Worm (Caenorhabditis elegans) whole organism, L4 larva: ENCODE results near the gene sre-3.

Source experiments
- F44E2.7 ChIP-seq: fragments of 200-800 bp; sonication (Bioruptor generic); IDR thresholded peaks from 2 replicates; pipeline ENCODE4 v2.1.2; 2022; ENCODE audit warnings: missing genetic modification characterization, missing compliant biosample characterization
- R02D3.7 ChIP-seq: fragments of 150-350 bp; sonication (generic microtip); optimal IDR thresholded peaks from 3 replicates; lab custom pipeline; 2014; ENCODE audit warnings: missing biosample characterization, missing genetic modification characterization
- Y105C5A.15 ChIP-seq: fragments of 200-800 bp; sonication (Bioruptor generic); IDR thresholded peaks from 2 replicates; pipeline ENCODE4 v1.3.6; 2022; ENCODE audit warnings: missing genetic modification characterization, missing compliant biosample characterization
- Y5F2A.4 ChIP-seq: fragments of 200-800 bp; sonication (Bioruptor generic); optimal IDR thresholded peaks from 2 replicates; lab custom pipeline; 2018; ENCODE audit warnings: mild to moderate bottlenecking, missing genetic modification characterization, missing compliant biosample characterization
- Y75B8A.6 ChIP-seq: fragments of 200-800 bp; sonication (Bioruptor generic); IDR thresholded peaks from 2 replicates; pipeline ENCODE4 v1.3.6; 2022; ENCODE audit warnings: missing genetic modification reagents, missing genetic modification characterization, missing compliant biosample characterization
- aly-2 ChIP-seq: sonication (generic microtip); optimal IDR thresholded peaks from 2 replicates; lab custom pipeline; 2018; ENCODE audit warnings: missing biosample characterization, missing genetic modification characterization
- ama-1 ChIP-seq: fragments of 150-350 bp; optimal IDR thresholded peaks from 2 replicates; lab custom pipeline; 2014; ENCODE audit warnings: inconsistent platforms, mixed read lengths
- ceh-20 ChIP-seq: fragments of 200-800 bp; sonication (Bioruptor generic); IDR thresholded peaks from 2 replicates; pipeline ENCODE4 v1.3.6; 2022; ENCODE audit warnings: missing genetic modification reagents, missing genetic modification characterization, missing compliant biosample characterization
- ceh-62 ChIP-seq: sonication (generic microtip); optimal IDR thresholded peaks from 2 replicates; lab custom pipeline; 2017; ENCODE audit warnings: missing biosample characterization, missing genetic modification characterization
- daf-12 ChIP-seq: fragments of 150-350 bp; optimal IDR thresholded peaks from 2 replicates; lab custom pipeline; 2014; ENCODE audit warnings: missing biosample characterization, missing genetic modification reagents, missing genetic modification characterization
- daf-16 ChIP-seq, 3 experiments: sonication (generic microtip); optimal IDR thresholded peaks; 2 replicates each; lab custom pipeline; 2016 to 2017; ENCODE audit warnings: missing genetic modification characterization in 3 of 3, missing genetic modification reagents in 3 of 3, mild to moderate bottlenecking in 2 of 3, missing compliant biosample characterization in 2 of 3, missing biosample characterization in 1 of 3, moderate library complexity in 1 of 3
- daf-19 ChIP-seq: fragments of 200-800 bp; sonication (Bioruptor generic); conservative IDR thresholded peaks from 2 replicates; pipeline ENCODE4 v1.3.6; 2022; ENCODE audit warnings: missing genetic modification characterization, missing compliant biosample characterization
- daf-8 ChIP-seq: fragments of 200-800 bp; sonication (Bioruptor generic); IDR thresholded peaks from 2 replicates; pipeline ENCODE4 v1.3.6; 2022; ENCODE audit warnings: missing genetic modification characterization, missing compliant biosample characterization
- dmd-8 ChIP-seq: fragments of 200-800 bp; sonication (Bioruptor generic); IDR thresholded peaks from 2 replicates; pipeline ENCODE4 v1.3.6; 2022; ENCODE audit warnings: missing genetic modification characterization, missing compliant biosample characterization
- dmd-9 ChIP-seq: fragments of 200-800 bp; sonication (Bioruptor generic); IDR thresholded peaks from 2 replicates; pipeline ENCODE4 v1.3.6; 2022; ENCODE audit warnings: missing genetic modification reagents, missing genetic modification characterization, missing compliant biosample characterization
- dpl-1 ChIP-seq: fragments of 150-350 bp; optimal IDR thresholded peaks from 2 replicates; lab custom pipeline; 2014; ENCODE audit warnings: missing biosample characterization, missing genetic modification reagents, missing genetic modification characterization
- gei-8 ChIP-seq: fragments of 200-800 bp; sonication (Bioruptor generic); optimal IDR thresholded peaks from 2 replicates; lab custom pipeline; 2018; ENCODE audit warnings: mild to moderate bottlenecking, missing genetic modification characterization, missing compliant biosample characterization
- hif-1 ChIP-seq, 2 experiments: sonication (generic microtip); optimal IDR thresholded peaks; 2 replicates each; lab custom pipeline; 2016 to 2017; ENCODE audit warnings: missing compliant biosample characterization in 2 of 2, missing genetic modification characterization in 2 of 2, missing genetic modification reagents in 2 of 2, missing genotype in 2 of 2, mild to moderate bottlenecking in 1 of 2
- hlh-11 ChIP-seq: fragments of 200-800 bp; sonication (Bioruptor generic); optimal IDR thresholded peaks from 2 replicates; lab custom pipeline; 2018; ENCODE audit warnings: mild to moderate bottlenecking, missing genetic modification characterization, missing compliant biosample characterization
- jun-1 ChIP-seq: fragments of 150-350 bp; optimal IDR thresholded peaks from 2 replicates; lab custom pipeline; 2014; ENCODE audit warnings: missing biosample characterization, missing genetic modification reagents, missing genetic modification characterization
- mdl-1 ChIP-seq, 2 experiments: fragments of 150-350 bp in 1 of 2; sonication (generic microtip) in 1 of 2; optimal IDR thresholded peaks; 2 replicates each; lab custom pipeline; 2014 to 2017; ENCODE audit warnings: missing biosample characterization in 2 of 2, missing genetic modification characterization in 2 of 2
- mep-1 ChIP-seq: fragments of 150-350 bp; sonication (generic microtip); optimal IDR thresholded peaks from 3 replicates; lab custom pipeline; 2014; ENCODE audit warnings: missing biosample characterization, missing genetic modification characterization
- mxl-2 ChIP-seq: fragments of 200-800 bp; sonication (Bioruptor generic); conservative IDR thresholded peaks from 2 replicates; pipeline ENCODE4 v1.3.6; 2022; ENCODE audit warnings: missing genetic modification reagents, missing genetic modification characterization, missing compliant biosample characterization
- nhr-102 ChIP-seq: sonication (generic microtip); optimal IDR thresholded peaks from 2 replicates; lab custom pipeline; 2016; ENCODE audit warnings: mild to moderate bottlenecking, missing genetic modification characterization, moderate library complexity, missing compliant biosample characterization
- nhr-111 ChIP-seq: fragments of 200-800 bp; sonication (Bioruptor generic); optimal IDR thresholded peaks from 2 replicates; lab custom pipeline; 2018; ENCODE audit warnings: mild to moderate bottlenecking, missing genetic modification characterization, missing compliant biosample characterization
- nhr-237 ChIP-seq: sonication (generic microtip); optimal IDR thresholded peaks from 2 replicates; lab custom pipeline; 2017; ENCODE audit warnings: missing biosample characterization, missing genetic modification characterization
- nhr-25 ChIP-seq: sonication (generic microtip); optimal IDR thresholded peaks from 2 replicates; lab custom pipeline; 2017; ENCODE audit warnings: missing genetic modification characterization, mild to moderate bottlenecking, missing compliant biosample characterization, antibody characterized with exemption, moderate library complexity, borderline replicate concordance; ENCODE audit not compliant: insufficient read depth
- nhr-28 ChIP-seq: fragments of 150-350 bp; optimal IDR thresholded peaks from 2 replicates; lab custom pipeline; 2014; ENCODE audit warnings: missing biosample characterization, missing genetic modification characterization
- nhr-42 ChIP-seq: fragments of 200-800 bp; sonication (Bioruptor generic); IDR thresholded peaks from 2 replicates; pipeline ENCODE4 v1.3.6; 2022; ENCODE audit warnings: missing genetic modification characterization, missing compliant biosample characterization
- nhr-48 ChIP-seq: sonication (generic microtip); optimal IDR thresholded peaks from 2 replicates; lab custom pipeline; 2016; ENCODE audit warnings: mild to moderate bottlenecking, missing genetic modification characterization, missing compliant biosample characterization
- pha-4 ChIP-seq, 2 experiments: fragments of 150-350 bp in 1 of 2; fragments of 200-800 bp in 1 of 2; sonication (Bioruptor generic) in 1 of 2; IDR thresholded peaks in 1 of 2; optimal IDR thresholded peaks in 1 of 2; 2 replicates each; pipeline versions ENCODE4 v1.3.6 to Lab custom; 2014 to 2022; ENCODE audit warnings: missing genetic modification characterization in 2 of 2, missing genetic modification reagents in 2 of 2, missing biosample characterization in 1 of 2, missing compliant biosample characterization in 1 of 2
- rbr-2 ChIP-seq: sonication (generic microtip); optimal IDR thresholded peaks from 2 replicates; lab custom pipeline; 2016; ENCODE audit warnings: missing genotype, missing genetic modification characterization, missing compliant biosample characterization
- saeg-2 ChIP-seq: fragments of 200-800 bp; sonication (Bioruptor generic); IDR thresholded peaks from 2 replicates; pipeline ENCODE4 v1.3.6; 2022; ENCODE audit warnings: missing genetic modification reagents, missing genetic modification characterization, missing compliant biosample characterization
- sdz-12 ChIP-seq: fragments of 200-800 bp; sonication (Bioruptor generic); optimal IDR thresholded peaks from 2 replicates; lab custom pipeline; 2018; ENCODE audit warnings: mild to moderate bottlenecking, missing genetic modification characterization, missing compliant biosample characterization
- snpc-1.2 ChIP-seq: fragments of 200-800 bp; sonication (Bioruptor generic); IDR thresholded peaks from 2 replicates; pipeline ENCODE4 v1.3.6; 2022; ENCODE audit warnings: missing genetic modification reagents, missing genetic modification characterization, missing compliant biosample characterization
- snpc-4 ChIP-seq: fragments of 150-350 bp; optimal IDR thresholded peaks from 2 replicates; lab custom pipeline; 2014; ENCODE audit warnings: missing biosample characterization, missing genetic modification characterization
- spr-1 ChIP-seq: sonication (generic microtip); optimal IDR thresholded peaks from 2 replicates; lab custom pipeline; 2016; ENCODE audit warnings: mild to moderate bottlenecking, missing genetic modification characterization, missing compliant biosample characterization
- spr-3 ChIP-seq: fragments of 200-800 bp; sonication (Bioruptor generic); optimal IDR thresholded peaks from 2 replicates; lab custom pipeline; 2018; ENCODE audit warnings: mild to moderate bottlenecking, missing genetic modification characterization, missing compliant biosample characterization
- unc-39 ChIP-seq: sonication (generic microtip); optimal IDR thresholded peaks from 2 replicates; lab custom pipeline; 2017; ENCODE audit warnings: missing biosample characterization, missing genetic modification characterization
- unc-62 ChIP-seq, 3 experiments: fragments of 150-350 bp in 1 of 3; sonication (generic microtip); optimal IDR thresholded peaks in 2 of 3; peaks in 1 of 3; 1 replicate in 1 of 3; 2 replicates in 2 of 3; lab custom pipeline; 2014 to 2017; ENCODE audit warnings: missing biosample characterization in 3 of 3, missing genetic modification characterization in 3 of 3, missing genetic modification reagents in 3 of 3, missing genotype in 1 of 3
- vab-7 ChIP-seq: fragments of 200-800 bp; sonication (Bioruptor generic); IDR thresholded peaks from 2 replicates; pipeline ENCODE4 v1.3.6; 2022; ENCODE audit warnings: missing genetic modification reagents, missing genetic modification characterization, missing compliant biosample characterization
- zag-1 ChIP-seq: fragments of 150-350 bp; optimal IDR thresholded peaks from 2 replicates; lab custom pipeline; 2014; ENCODE audit warnings: missing biosample characterization, missing genetic modification characterization

Gene sre-3

DNA sequence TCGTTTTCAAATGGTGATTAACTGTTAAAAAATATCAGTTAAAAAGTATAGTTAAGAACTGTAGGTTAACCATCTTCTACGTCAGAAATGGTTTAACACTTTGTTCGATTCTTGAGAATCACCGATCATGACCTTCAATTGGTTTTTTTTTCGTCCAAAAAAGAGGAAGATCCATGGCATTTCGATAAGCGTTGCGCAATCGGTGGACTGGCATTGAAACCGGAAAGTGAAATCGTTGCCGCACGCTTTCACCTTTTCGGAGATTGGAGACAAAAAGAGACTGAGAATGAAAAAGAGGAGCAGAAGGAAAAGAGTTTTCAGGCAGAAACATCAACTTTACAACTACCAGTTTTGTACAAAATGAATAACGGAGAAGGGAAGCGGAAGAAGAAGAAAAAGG, 19.7 kb downstream of the sre-3 start (continued):
- no peak for TF ChIP-seq Y75B8A.6 (GFP tag; lab: Robert Waterston, UW)
- TF ChIP-seq rbr-2 (tag; lab: Kevin White, UChicago), result no peak
- TF ChIP-seq dmd-8, result no peak
- no peak for TF ChIP-seq F44E2.7 (GFP tag; lab: Robert Waterston, UW)

DNA sequence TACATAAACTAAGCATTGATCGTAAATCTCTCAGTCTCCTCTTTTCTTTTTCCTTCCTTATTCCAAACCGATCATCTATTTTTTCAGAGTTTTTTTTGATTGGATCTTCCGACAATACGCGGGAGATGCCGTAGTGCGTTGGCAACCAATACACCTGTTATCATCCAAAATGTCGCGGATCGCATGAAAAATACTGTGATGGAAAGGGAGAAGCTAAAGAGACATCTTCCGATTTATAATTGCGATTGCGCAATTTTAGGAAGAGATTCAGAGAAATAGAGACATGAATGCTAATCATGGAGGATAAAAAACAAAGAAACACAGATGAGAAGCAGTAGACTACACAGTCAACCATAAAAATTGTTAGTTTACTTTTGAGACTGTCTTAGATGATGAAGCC, 20.9 kb downstream of the sre-3 start:
- peak; percentile 15 for TF ChIP-seq spr-1 (tag; lab: Kevin White, UChicago)
- TF ChIP-seq ama-1 (lab: Kevin White, UChicago), result no peak
- TF ChIP-seq hlh-11 (tag; lab: Kevin White, UChicago), result peak; percentile 48
- TF ChIP-seq nhr-48 (tag; lab: Kevin White, UChicago), result peak; percentile 65

DNA sequence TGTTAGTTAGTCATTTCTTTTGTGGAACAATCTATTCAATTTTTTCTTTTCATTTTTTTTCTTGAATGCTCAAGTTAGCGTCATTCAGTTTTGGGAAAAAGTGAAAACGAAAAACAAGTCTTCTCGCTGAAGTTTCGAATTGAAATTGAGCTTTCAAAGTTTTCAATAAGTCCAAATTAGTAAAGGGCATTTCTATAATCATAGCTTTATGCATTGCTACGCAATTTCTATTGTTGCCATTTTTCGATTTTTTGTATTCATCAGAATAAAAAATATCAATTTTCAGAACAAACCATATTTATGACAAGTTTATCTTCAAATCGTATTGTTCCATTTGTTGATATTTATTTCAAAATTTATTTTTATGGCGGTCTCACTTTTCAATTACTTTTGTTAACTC, 22.6 kb downstream of the sre-3 start, which contains the start of gene srd-55:
TSS of gene srd-55 (plus strand) at position 301 of the 400 bp plus-strand sequence.
- TF ChIP-seq nhr-102 (tag; lab: Kevin White, UChicago), result no peak
- TF ChIP-seq vab-7 (GFP tag; lab: Robert Waterston, UW), result no peak
- TF ChIP-seq jun-1 (tag; lab: Kevin White, UChicago), result no peak
- TF ChIP-seq unc-39, result no peak
- TF ChIP-seq spr-3 (GFP tag; lab: Kevin White, UChicago), result no peak
- TF ChIP-seq mep-1, result no peak
- no peak for TF ChIP-seq dmd-9 (GFP tag; lab: Robert Waterston, UW)
- TF ChIP-seq, all 104 proteins: peak for 0

DNA sequence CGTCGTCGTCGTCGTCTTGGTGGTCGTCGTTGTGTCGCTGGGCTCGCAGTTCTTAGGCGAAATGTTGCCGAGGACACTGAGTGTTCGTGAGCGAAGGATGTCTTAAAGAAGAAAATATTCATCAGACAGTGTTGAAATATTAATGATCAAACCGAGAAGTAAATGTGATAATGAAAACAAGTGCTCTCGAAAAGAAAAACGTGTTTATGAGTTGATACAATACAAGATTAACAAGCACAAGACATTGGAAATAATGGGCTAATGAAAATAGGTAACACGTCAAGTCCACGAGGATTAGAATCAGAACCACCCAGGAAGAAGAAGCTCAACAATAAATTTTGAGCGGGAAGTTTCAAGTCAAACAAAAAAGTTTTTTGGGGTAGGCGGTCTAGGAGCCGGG, 26.4 kb downstream of the sre-3 start, which contains the start of gene K02A2.5:
TSS of gene K02A2.5 (minus strand) at position 101 of the 400 bp plus-strand sequence.
- TF ChIP-seq nhr-111 (GFP tag; lab: Kevin White, UChicago) (no peak), spr-3 (GFP tag; lab: Kevin White, UChicago) (no peak), hif-1 (tag; optimal IDR thresholded peaks at IDR 0.05; lab: Kevin White, UChicago) (no peak), sdz-12 (no peak), nhr-25 (no peak), nhr-42 (no peak), snpc-1.2 (GFP tag; lab: Robert Waterston, UW) (no peak), daf-12 (no peak), daf-8 (GFP tag; lab: Robert Waterston, UW) (no peak), Y105C5A.15 (GFP tag; lab: Robert Waterston, UW) (no peak), daf-16 (GFP tag; optimal IDR thresholded peaks at IDR 0.05; lab: Kevin White, UChicago) (no peak), daf-16 (tag; optimal IDR thresholded peaks at IDR 0.05; lab: Kevin White, UChicago) (no peak), nhr-237 (tag; lab: Kevin White, UChicago) (no peak), R02D3.7 (tag; lab: Kevin White, UChicago) (no peak)
- TF ChIP-seq, all 104 proteins: peak for 0

DNA sequence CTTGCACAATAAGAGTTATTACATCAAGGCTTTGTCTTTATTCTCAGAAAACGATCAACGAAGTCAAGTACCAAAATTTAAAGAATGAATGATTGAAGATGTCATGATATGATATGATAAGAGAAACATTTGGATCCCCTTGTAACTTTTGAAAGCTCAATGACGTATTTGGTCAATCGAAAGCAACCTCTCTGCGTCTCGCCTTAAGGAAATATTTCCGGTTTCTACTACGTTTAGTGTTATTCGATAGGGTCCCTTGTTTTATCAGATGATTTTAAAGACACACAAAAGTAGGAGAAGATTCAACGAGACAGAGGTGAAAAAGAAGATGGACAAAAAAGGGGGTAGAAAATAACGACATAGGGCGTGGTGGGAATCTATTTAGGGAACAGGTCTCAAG, 27.7 kb downstream of the sre-3 start:
- TF ChIP-seq nhr-42 (no peak), mdl-1 (tag; optimal IDR thresholded peaks at IDR 0.05; lab: Kevin White, UChicago) (peak in 1 of 2 experiments; percentile 61), nhr-111 (GFP tag; lab: Kevin White, UChicago) (no peak), daf-19 (GFP tag; lab: Robert Waterston, UW) (no peak), Y5F2A.4 (GFP tag; lab: Kevin White, UChicago) (no peak), ceh-62 (tag; lab: Kevin White, UChicago) (no peak), mxl-2 (GFP tag; lab: Robert Waterston, UW) (no peak), snpc-4 (no peak), pha-4 (GFP tag; IDR thresholded peaks at IDR 0.05; lab: Robert Waterston, UW) (no peak), pha-4 (tag; optimal IDR thresholded peaks at IDR 0.05; lab: Kevin White, UChicago) (no peak), hlh-11 (tag; lab: Kevin White, UChicago) (peak; percentile 29), daf-8 (GFP tag; lab: Robert Waterston, UW) (no peak), snpc-1.2 (GFP tag; lab: Robert Waterston, UW) (no peak), spr-3 (GFP tag; lab: Kevin White, UChicago) (no peak), saeg-2 (GFP tag; lab: Robert Waterston, UW) (no peak), nhr-28 (peak; percentile 35), unc-39 (no peak), ceh-20 (GFP tag; lab: Robert Waterston, UW) (no peak), aly-2 (tag; lab: Kevin White, UChicago) (no peak), unc-62 (GFP tag; optimal IDR thresholded peaks at IDR 0.05 in 1 of 2; lab: Kevin White, UChicago) (no peak), unc-62 (tag; optimal IDR thresholded peaks at IDR 0.05; lab: Kevin White, UChicago) (no peak), rbr-2 (tag; lab: Kevin White, UChicago) (no peak), gei-8 (GFP tag; lab: Kevin White, UChicago) (no peak), dpl-1 (GFP tag; lab: Kevin White, UChicago) (no peak), zag-1 (tag; lab: Kevin White, UChicago) (no peak)
